Worm (Caenorhabditis elegans): ENCODE data around the gene inx-10.

DNA sequence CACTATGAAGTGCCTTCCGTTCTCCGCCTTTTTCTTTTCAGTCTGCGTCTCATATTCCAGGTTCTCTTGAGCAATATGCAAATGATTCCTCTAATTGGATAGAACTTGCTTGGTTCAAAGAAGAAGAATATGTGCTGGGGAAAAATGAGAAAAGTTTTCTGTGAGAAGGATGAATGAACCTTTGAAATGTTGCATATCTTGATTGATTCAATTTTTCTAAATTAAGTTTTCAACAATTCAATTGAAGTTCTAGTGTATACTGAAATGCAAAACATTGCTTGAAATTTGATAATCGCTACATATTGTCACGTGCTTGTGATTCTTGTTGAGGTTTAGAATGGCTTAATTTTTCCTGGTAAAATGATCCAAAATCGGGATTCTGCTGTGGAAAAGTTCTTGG is 49.7 kb downstream of the inx-10 start:
- no peak for TF ChIP-seq snpc-4 (GFP tag; optimal IDR thresholded peaks at IDR 0.05)
- TF ChIP-seq snpc-4 (tag; optimal IDR thresholded peaks at IDR 0.05) = no peak
- TF ChIP-seq ztf-6 (GFP tag; IDR thresholded peaks at IDR 0.05) = no peak
- no peak for TF ChIP-seq dpl-1 (GFP tag; optimal IDR thresholded peaks at IDR 0.05)
- TF ChIP-seq nhr-27 (tag; optimal IDR thresholded peaks at IDR 0.05) = no peak
- no peak for TF ChIP-seq nfya-2 (GFP tag; IDR thresholded peaks at IDR 0.05)
- TF ChIP-seq let-607 (tag; optimal IDR thresholded peaks at IDR 0.05) = no peak
- no peak for TF ChIP-seq tbp1 (GFP tag; optimal IDR thresholded peaks at IDR 0.05)
- no peak for TF ChIP-seq nhr-90 (tag; optimal IDR thresholded peaks at IDR 0.05)
- no peak for TF ChIP-seq sea-2 (GFP tag; IDR thresholded peaks at IDR 0.05)
- no peak for TF ChIP-seq lsy-27 (tag; optimal IDR thresholded peaks at IDR 0.05; ENCODE audit: borderline replicate concordance, insufficient read depth)
- no peak for TF ChIP-seq D2030.7 (GFP tag; IDR thresholded peaks at IDR 0.05)
- no peak for TF ChIP-seq zfh-2 (GFP tag; conservative IDR thresholded peaks at IDR 0.05)
- TF ChIP-seq F57C9.4 (tag; optimal IDR thresholded peaks at IDR 0.05) = no peak

Measured in whole organism, young adult.